Fruit fly (Drosophila melanogaster) whole organism, wandering third instar larva: Measurements from ENCODE around the gene Hsp68.
A peak's percentile ranks its signal among the peaks of the same experiment; 100 is the strongest.

Experiments used
- Abd-B ChIP-seq: fragments of >200 bp; optimal IDR thresholded peaks from 2 replicates; lab custom pipeline; 2017; ENCODE audit warnings: missing biosample characterization, missing genetic modification characterization
- CG32264 ChIP-seq: fragments of 200-800 bp; sonication (Bioruptor generic); optimal IDR thresholded peaks from 2 replicates; lab custom pipeline; 2016; ENCODE audit warnings: missing biosample characterization, missing genetic modification characterization
- CG9705 ChIP-seq: fragments of 200-800 bp; sonication (Bioruptor generic); optimal IDR thresholded peaks from 2 replicates; lab custom pipeline; 2018; ENCODE audit warnings: missing biosample characterization, mild to moderate bottlenecking, missing genetic modification characterization
- CrebA ChIP-seq: fragments of 200-800 bp; sonication (Bioruptor generic); optimal IDR thresholded peaks from 2 replicates; lab custom pipeline; 2016; ENCODE audit warnings: missing biosample characterization, mild to moderate bottlenecking, missing genetic modification characterization, borderline replicate concordance
- Dif ChIP-seq: fragments of 200-275, 200-300 bp; sonication (Bioruptor generic); optimal IDR thresholded peaks from 2 replicates; lab custom pipeline; 2018; ENCODE audit warnings: missing biosample characterization, missing genetic modification characterization; ENCODE audit not compliant: partially characterized antibody
- GATAd ChIP-seq: sonication (Bioruptor generic); optimal IDR thresholded peaks from 2 replicates; lab custom pipeline; 2016; ENCODE audit warnings: missing biosample characterization, missing genetic modification characterization
- HLH106 ChIP-seq: fragments of 200-800 bp; optimal IDR thresholded peaks from 3 replicates; lab custom pipeline; 2019; ENCODE audit warnings: missing biosample characterization, mild to moderate bottlenecking, missing genetic modification characterization, moderate library complexity
- Hnf4 ChIP-seq: fragments of 200-800 bp; sonication (Bioruptor generic); optimal IDR thresholded peaks from 2 replicates; lab custom pipeline; 2016; ENCODE audit warnings: missing biosample characterization, mild to moderate bottlenecking, missing genetic modification characterization
- Hr78 ChIP-seq: fragments of >200 bp; optimal IDR thresholded peaks from 2 replicates; lab custom pipeline; 2017; ENCODE audit warnings: missing biosample characterization, missing genetic modification characterization
- Jra ChIP-seq: sonication (Bioruptor generic); optimal IDR thresholded peaks from 2 replicates; lab custom pipeline; 2016; ENCODE audit warnings: missing biosample characterization, missing genetic modification characterization
- Mio ChIP-seq: sonication (Bioruptor generic); optimal IDR thresholded peaks from 2 replicates; lab custom pipeline; 2016; ENCODE audit warnings: missing biosample characterization, missing genetic modification characterization
- Myc ChIP-seq: fragments of >200 bp; optimal IDR thresholded peaks from 2 replicates; lab custom pipeline; 2017
- N ChIP-seq: fragments of >200 bp; optimal IDR thresholded peaks from 2 replicates; lab custom pipeline; 2018; ENCODE audit warnings: missing biosample characterization, missing external identifiers, missing genetic modification characterization
- OdsH ChIP-seq: fragments of 200-800 bp; sonication (Bioruptor generic); optimal IDR thresholded peaks from 2 replicates; lab custom pipeline; 2016; ENCODE audit warnings: missing biosample characterization, mild to moderate bottlenecking, missing genetic modification characterization
- Rel ChIP-seq, 2 experiments: fragments of 200-800 bp; sonication (Bioruptor generic) in 1 of 2; optimal IDR thresholded peaks; 2 replicates in 1 of 2; 3 replicates in 1 of 2; lab custom pipeline; 2016 to 2019; ENCODE audit warnings: mild to moderate bottlenecking in 2 of 2, missing biosample characterization in 2 of 2, missing genetic modification characterization in 2 of 2, moderate library complexity in 1 of 2
- Sp1 ChIP-seq: fragments of 200-800 bp; sonication (Bioruptor generic); optimal IDR thresholded peaks from 3 replicates; lab custom pipeline; 2019; ENCODE audit warnings: missing biosample characterization, mild to moderate bottlenecking, missing genetic modification characterization, moderate library complexity
- br ChIP-seq: fragments of 200-800 bp; sonication (Bioruptor generic); optimal IDR thresholded peaks from 2 replicates; lab custom pipeline; 2016; ENCODE audit warnings: missing biosample characterization, missing genetic modification characterization
- dl ChIP-seq, 2 experiments: fragments of 175-275, 200-275 bp in 1 of 2; fragments of 200-275 bp in 1 of 2; sonication (Bioruptor generic); optimal IDR thresholded peaks; lab custom pipeline; 2018; ENCODE audit warnings: mild to moderate bottlenecking in 2 of 2, missing biosample characterization in 2 of 2, missing genetic modification characterization in 2 of 2, moderate library complexity in 2 of 2; ENCODE audit not compliant: partially characterized antibody in 2 of 2, insufficient read depth in 1 of 2
- dmrt93B ChIP-seq: fragments of 200-800 bp; sonication (Bioruptor generic); optimal IDR thresholded peaks from 2 replicates; lab custom pipeline; 2018; ENCODE audit warnings: missing biosample characterization, mild to moderate bottlenecking, missing genetic modification characterization
- ey ChIP-seq: fragments of 200-800 bp; sonication (Bioruptor generic); optimal IDR thresholded peaks from 2 replicates; lab custom pipeline; 2016; ENCODE audit warnings: missing biosample characterization, missing genetic modification characterization
- foxo ChIP-seq, 2 experiments: fragments of 200-800 bp; sonication (Bioruptor generic); optimal IDR thresholded peaks; 2 replicates in 1 of 2; 3 replicates in 1 of 2; lab custom pipeline; 2016 to 2017; ENCODE audit warnings: missing biosample characterization in 2 of 2, missing genetic modification characterization in 2 of 2
- fru ChIP-seq: fragments of 200-800 bp; sonication (Bioruptor generic); optimal IDR thresholded peaks from 3 replicates; lab custom pipeline; 2016; ENCODE audit warnings: missing biosample characterization, mild to moderate bottlenecking, missing genetic modification characterization
- h ChIP-seq: fragments of 200-800 bp; sonication (Bioruptor generic); optimal IDR thresholded peaks from 3 replicates; lab custom pipeline; 2016; ENCODE audit warnings: missing biosample characterization, mild to moderate bottlenecking, missing genetic modification characterization
- jim ChIP-seq: fragments of 175-275, 200-325 bp; sonication (Bioruptor generic); optimal IDR thresholded peaks from 2 replicates; lab custom pipeline; 2016; ENCODE audit warnings: missing biosample characterization, mild to moderate bottlenecking, missing genetic modification characterization
- lola ChIP-seq: fragments of >200 bp; optimal IDR thresholded peaks from 2 replicates; lab custom pipeline; 2017; ENCODE audit warnings: missing biosample characterization, missing genetic modification characterization
- pan ChIP-seq: fragments of >200 bp; optimal IDR thresholded peaks from 2 replicates; lab custom pipeline; 2017
- psq ChIP-seq: fragments of 200-800 bp; sonication (Bioruptor generic); optimal IDR thresholded peaks from 3 replicates; lab custom pipeline; 2017; ENCODE audit warnings: missing biosample characterization, mild to moderate bottlenecking, missing genetic modification characterization, moderate library complexity
- sage ChIP-seq: fragments of 200-800 bp; sonication (Bioruptor generic); optimal IDR thresholded peaks from 2 replicates; lab custom pipeline; 2016; ENCODE audit warnings: missing biosample characterization, mild to moderate bottlenecking, missing genetic modification characterization
- sv ChIP-seq: fragments of 200-800 bp; sonication (Bioruptor generic); optimal IDR thresholded peaks from 3 replicates; lab custom pipeline; 2016; ENCODE audit warnings: missing biosample characterization, missing genetic modification characterization
- tai ChIP-seq: sonication (Bioruptor generic); optimal IDR thresholded peaks from 2 replicates; lab custom pipeline; 2016; ENCODE audit warnings: missing biosample characterization, missing genetic modification characterization
- woc ChIP-seq: sonication (Bioruptor generic); optimal IDR thresholded peaks from 2 replicates; lab custom pipeline; 2016; ENCODE audit warnings: missing biosample characterization, mild to moderate bottlenecking, missing genetic modification characterization

Hsp68 gene

DNA sequence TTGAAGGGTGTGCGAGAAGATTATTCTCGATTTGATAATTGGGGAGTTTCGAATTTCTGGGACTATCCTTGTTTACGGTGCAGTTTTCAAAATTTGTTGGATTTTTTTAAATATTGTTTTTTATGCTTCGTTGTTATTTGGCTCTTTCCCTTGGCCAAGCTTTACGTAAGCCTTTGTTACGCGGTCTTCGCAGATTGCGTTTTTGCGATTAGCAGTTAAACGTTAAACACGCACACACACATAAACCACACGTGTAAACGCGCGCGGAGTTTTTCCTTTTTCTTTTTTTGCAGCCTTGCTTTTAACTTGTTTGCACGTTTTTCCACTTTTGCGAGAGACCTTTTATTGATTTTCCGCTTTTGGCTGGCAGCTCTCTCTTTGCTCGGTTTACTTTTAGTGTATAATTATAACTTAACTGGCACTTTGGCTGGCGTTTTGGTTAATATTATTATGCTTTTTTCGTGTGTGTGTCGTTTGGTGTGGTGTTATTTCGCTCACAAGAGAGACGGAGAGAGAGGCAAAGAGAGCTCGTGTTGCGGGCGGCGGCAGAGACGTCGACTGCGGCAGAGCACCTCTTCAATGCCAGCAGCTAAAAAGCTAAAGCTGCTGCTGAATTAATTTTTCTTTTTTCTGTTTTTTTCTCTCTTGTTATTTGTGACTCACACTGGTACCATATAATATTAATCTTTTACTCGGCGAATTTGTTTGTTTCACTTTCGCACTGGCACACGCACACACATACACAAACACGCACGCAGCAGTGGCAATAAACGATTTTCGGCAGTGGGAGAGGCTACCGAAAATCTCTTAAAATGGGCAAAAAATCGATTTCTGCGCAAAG, 47.6 kb upstream of the Hsp68 start:
- peak; percentile 15 for TF ChIP-seq Jra (GFP tag; lab: Kevin White, UChicago)
- TF ChIP-seq Dif (GFP tag; lab: Kevin White, UChicago) = peak; percentile 56
- peak in 1 of 2 experiments; percentile 60 for TF ChIP-seq dl (GFP tag; optimal IDR thresholded peaks at IDR 0.05; lab: Kevin White, UChicago; ENCODE audit: insufficient read depth in 1 of 2, partially characterized antibody in 2 of 2)
- peak; percentile 19 for TF ChIP-seq lola (GFP tag; lab: Kevin White, UChicago)
- peak; percentile 60 for TF ChIP-seq Rel (GFP tag; optimal IDR thresholded peaks at IDR 0.05; lab: Kevin White, UChicago)
- TF ChIP-seq Rel (tag; optimal IDR thresholded peaks at IDR 0.05; lab: Kevin White, UChicago) = no peak
- no peak for TF ChIP-seq foxo (GFP tag; optimal IDR thresholded peaks at IDR 0.05; lab: Kevin White, UChicago)
- no peak for TF ChIP-seq sv (GFP tag; lab: Kevin White, UChicago)
- no peak for TF ChIP-seq HLH106 (tag; lab: Kevin White, UChicago)

DNA sequence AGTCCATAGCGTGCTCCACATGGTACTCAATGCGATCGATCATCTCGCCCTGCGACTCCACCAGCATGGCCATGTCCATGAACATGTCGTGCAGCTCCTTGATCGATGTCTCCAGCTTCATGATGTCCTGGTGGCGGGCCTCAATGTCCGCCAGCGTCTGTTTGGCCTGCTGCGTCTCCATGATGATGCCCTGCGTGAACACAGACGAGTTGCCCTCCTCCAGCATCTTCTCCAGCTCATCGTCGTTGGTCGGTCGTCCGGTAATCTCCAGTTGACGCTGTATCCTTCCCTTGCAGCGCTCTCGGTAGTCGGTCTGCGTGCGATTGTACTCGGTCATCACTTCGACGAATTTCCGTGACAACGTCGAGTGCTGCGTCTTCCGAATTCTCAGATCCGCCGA, 46.6 kb upstream of the Hsp68 start:
- TF ChIP-seq Hnf4 (no peak), sv (GFP tag; lab: Kevin White, UChicago) (no peak), CrebA (GFP tag; lab: Kevin White, UChicago) (no peak)

DNA sequence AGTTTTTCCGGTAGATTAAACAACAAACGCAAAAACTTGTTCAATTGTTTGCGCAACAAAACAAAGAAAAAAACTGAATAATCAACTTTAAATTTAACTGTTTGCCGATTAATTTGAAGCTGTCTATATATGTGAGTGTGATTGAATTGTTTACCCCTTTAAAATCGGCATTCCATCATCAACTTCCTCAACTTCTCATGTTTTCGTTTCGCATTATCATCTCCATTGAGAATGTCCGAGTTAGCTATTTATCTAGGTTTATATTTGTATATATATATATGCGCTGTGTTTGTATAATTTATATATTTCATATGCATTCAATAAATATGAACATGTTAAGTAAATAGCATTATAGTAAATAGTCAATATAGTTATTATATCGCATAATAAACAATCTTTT, 45.3 kb upstream of the Hsp68 start:
- TF ChIP-seq dmrt93B (GFP tag; lab: Kevin White, UChicago) (no peak), GATAd (GFP tag; lab: Kevin White, UChicago) (no peak), h (GFP tag; lab: Kevin White, UChicago) (no peak), CrebA (GFP tag; lab: Kevin White, UChicago) (no peak), Mio (GFP tag; lab: Kevin White, UChicago) (no peak), Abd-B (GFP tag; lab: Kevin White, UChicago) (no peak), Sp1 (GFP tag; lab: Kevin White, UChicago) (no peak), tai (GFP tag; lab: Kevin White, UChicago) (no peak), ey (GFP tag; lab: Kevin White, UChicago) (no peak), Myc (lab: Kevin White, UChicago) (no peak), fru (GFP tag; lab: Kevin White, UChicago) (no peak), HLH106 (tag; lab: Kevin White, UChicago) (no peak)

DNA sequence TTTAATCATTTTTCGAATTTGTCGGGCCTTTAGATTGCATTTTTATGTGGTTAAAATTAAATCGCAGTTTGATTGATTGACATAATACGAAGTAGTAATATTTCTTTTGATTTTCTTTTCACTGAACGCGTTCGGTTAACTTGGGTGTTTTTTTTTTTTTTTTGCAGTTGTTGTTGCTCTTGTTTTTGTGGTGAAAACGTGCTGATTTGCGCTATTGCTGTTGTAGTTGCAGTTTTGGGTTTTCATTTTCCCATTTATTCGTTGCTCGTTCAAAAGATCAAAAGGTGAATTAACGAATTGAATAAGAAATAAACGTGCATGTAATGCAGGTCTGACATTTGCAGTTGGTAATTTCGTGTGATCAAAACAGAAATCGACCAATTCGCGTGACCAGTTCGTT, 44.3 kb upstream of the Hsp68 start:
- TF ChIP-seq tai (GFP tag; lab: Kevin White, UChicago) (no peak), dl (GFP tag; optimal IDR thresholded peaks at IDR 0.05; lab: Kevin White, UChicago; ENCODE audit: insufficient read depth in 1 of 2, partially characterized antibody in 2 of 2) (no peak), pan (lab: Kevin White, UChicago) (no peak), CG32264 (GFP tag; lab: Kevin White, UChicago) (no peak), Jra (GFP tag; lab: Kevin White, UChicago) (no peak), sv (GFP tag; lab: Kevin White, UChicago) (no peak), HLH106 (tag; lab: Kevin White, UChicago) (no peak)

DNA sequence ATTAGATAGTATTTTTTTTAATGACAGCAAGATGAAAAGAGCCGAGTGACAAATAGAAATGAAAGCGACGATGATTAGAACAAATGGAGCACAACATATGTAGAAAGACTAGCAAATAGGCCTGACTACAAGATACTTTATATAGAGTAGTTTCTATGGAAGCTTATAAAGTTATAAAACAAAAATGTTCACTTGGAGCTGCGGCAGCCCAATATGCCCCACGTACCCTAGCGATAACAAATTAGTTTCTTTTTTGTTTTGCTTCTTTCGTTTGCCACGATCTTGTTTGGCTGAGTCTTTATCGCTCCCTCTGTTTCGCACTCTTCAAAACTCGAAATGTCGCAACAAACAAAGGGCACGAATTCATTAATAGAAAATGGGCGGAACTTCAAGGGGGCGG, 43.6 kb upstream of the Hsp68 start:
- TF ChIP-seq Dif (GFP tag; lab: Kevin White, UChicago) = no peak
- peak; percentile 62 for TF ChIP-seq psq (GFP tag; lab: Kevin White, UChicago)

DNA sequence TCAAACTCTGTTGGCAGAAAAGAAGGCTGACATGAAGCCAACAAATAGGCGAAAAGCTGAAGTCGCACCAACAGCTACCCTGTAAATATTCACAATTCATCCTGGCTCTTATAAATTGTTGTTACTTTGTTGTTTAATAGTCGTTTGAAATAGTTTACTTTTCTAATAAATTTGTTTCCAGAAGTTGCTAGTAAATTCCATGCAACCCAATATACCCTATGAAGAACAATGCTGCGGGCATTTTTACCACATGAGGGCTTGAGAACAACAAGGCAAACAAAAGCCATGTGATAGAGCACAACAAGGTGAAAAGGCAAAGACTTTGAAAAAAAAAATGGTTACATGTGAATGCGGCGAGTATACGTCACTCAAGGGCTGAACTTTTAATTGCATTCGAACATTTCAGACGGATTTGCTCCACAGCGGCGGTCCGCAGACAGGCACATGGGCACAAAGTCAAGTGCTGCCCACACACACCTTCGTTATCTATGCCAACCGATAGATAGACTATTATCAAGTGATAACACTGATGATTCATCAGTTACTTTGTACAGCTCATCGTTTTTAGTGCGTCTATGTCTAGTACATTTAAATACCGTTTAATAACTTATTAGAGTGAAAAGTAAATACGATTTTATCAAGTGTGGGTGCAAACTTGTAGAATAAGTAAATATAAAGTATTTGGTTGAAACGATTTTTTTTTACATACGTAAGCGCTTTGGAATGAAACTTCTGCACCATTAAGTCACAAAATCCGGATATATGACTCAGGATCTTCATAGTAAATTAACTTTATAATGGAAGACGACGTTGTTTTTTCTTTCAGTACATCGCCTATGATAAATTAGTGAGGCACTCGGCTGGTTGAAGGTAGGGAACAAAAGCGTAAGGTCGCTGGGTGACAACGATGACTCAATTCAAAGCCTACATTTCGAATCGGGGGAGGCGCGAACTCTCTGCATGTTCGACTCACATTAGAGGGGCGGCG, 42.2 kb upstream of the Hsp68 start:
- TF ChIP-seq br (GFP tag; lab: Kevin White, UChicago) (peak; percentile 73), dl (GFP tag; optimal IDR thresholded peaks at IDR 0.05; lab: Kevin White, UChicago; ENCODE audit: insufficient read depth in 1 of 2, partially characterized antibody in 2 of 2) (no peak), woc (peak; percentile 60), N (no peak), tai (GFP tag; lab: Kevin White, UChicago) (peak; percentile 26), Rel (GFP tag; optimal IDR thresholded peaks at IDR 0.05; lab: Kevin White, UChicago) (no peak), Rel (tag; optimal IDR thresholded peaks at IDR 0.05; lab: Kevin White, UChicago) (no peak), lola (GFP tag; lab: Kevin White, UChicago) (no peak), ey (GFP tag; lab: Kevin White, UChicago) (peak; percentile 80), CG9705 (no peak), foxo (GFP tag; optimal IDR thresholded peaks at IDR 0.05; lab: Kevin White, UChicago) (peak; percentile 5 to 76), Hr78 (no peak), pan (lab: Kevin White, UChicago) (peak; percentile 31), fru (GFP tag; lab: Kevin White, UChicago) (peak; percentile 70), jim (GFP tag; lab: Kevin White, UChicago) (no peak), Jra (GFP tag; lab: Kevin White, UChicago) (no peak), Dif (GFP tag; lab: Kevin White, UChicago) (no peak), HLH106 (tag; lab: Kevin White, UChicago) (peak; percentile 55), OdsH (GFP tag; lab: Kevin White, UChicago) (peak; percentile 75), Myc (lab: Kevin White, UChicago) (no peak), sage (no peak), Sp1 (GFP tag; lab: Kevin White, UChicago) (peak; percentile 49), Abd-B (GFP tag; lab: Kevin White, UChicago) (no peak), CrebA (GFP tag; lab: Kevin White, UChicago) (no peak)
